Worm (Caenorhabditis elegans): ENCODE measurements around the gene osm-1.

DNA sequence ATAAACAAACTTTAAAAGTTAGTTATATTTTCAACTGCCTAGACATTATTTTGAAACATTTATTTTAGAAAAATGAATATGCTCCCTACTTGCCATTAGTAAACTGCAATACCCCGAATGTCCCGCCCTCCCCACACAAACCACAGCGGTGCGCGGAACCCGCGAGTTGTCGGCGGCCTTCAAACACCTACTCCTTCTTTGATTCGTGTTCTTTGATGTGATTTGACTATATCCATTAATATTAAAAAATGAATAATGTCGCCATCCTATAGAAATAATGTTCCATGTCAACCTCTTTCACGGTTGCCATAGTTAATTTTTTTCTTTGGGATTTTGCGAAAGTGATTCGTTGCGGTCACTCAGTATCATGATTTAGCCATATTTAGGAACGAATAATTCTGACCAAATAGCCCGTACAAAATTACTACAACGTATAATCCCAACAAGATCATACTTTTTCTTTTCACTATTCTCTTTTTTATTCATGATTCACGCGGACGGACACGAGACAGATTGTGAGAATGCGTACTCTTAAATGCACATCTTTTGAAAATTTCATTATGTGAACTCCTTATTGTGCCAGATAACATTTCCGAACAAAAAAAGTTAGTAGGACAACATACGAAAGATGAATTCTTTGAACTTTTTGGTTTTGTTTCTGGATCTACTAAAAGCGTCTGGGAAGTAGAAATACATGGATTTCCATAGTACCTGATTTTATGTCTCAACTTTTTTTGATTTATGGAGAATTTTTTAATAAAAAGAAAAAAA lies 24.2 kb downstream of the osm-1 start:
- TF ChIP-seq mdl-1 (tag; optimal IDR thresholded peaks at IDR 0.05) = no peak
- peak; percentile 39 for TF ChIP-seq unc-55 (GFP tag; optimal IDR thresholded peaks at IDR 0.05)
- TF ChIP-seq aly-2 (tag; optimal IDR thresholded peaks at IDR 0.05) = no peak
- no peak for TF ChIP-seq lin-11 (tag; optimal IDR thresholded peaks at IDR 0.05)
- TF ChIP-seq nhr-77 (tag; optimal IDR thresholded peaks at IDR 0.05) = no peak
- TF ChIP-seq mbf-1 (tag; optimal IDR thresholded peaks at IDR 0.05) = no peak
- TF ChIP-seq nhr-237 (tag; optimal IDR thresholded peaks at IDR 0.05) = no peak
- TF ChIP-seq F13H6.1 (tag; optimal IDR thresholded peaks at IDR 0.05) = no peak
- TF ChIP-seq ama-1 (optimal IDR thresholded peaks at IDR 0.05) = no peak
